Worm (Caenorhabditis elegans) whole organism, L1 larva: ENCODE measurements around the gene C05D9.4.

Experiments
- C34B4.2 ChIP-seq: sonication (generic microtip); optimal IDR thresholded peaks from 2 replicates; lab custom pipeline; 2017; ENCODE audit warnings: mild to moderate bottlenecking, missing genetic modification characterization, missing compliant biosample characterization
- aha-1 ChIP-seq: fragments of 150-350 bp; optimal IDR thresholded peaks from 2 replicates; lab custom pipeline; 2014; ENCODE audit warnings: missing biosample characterization, missing genetic modification characterization
- aly-2 ChIP-seq: fragments of 150-350 bp; optimal IDR thresholded peaks from 2 replicates; lab custom pipeline; 2014; ENCODE audit warnings: missing biosample characterization, missing genetic modification characterization
- egl-27 ChIP-seq, 2 experiments: fragments of 150-350 bp in 1 of 2; sonication (generic microtip); optimal IDR thresholded peaks; 3 replicates each; lab custom pipeline; 2017 to 2018; ENCODE audit warnings: missing biosample characterization in 2 of 2, missing genetic modification characterization in 2 of 2, missing genetic modification reagents in 2 of 2
- lsy-2 ChIP-seq, 2 experiments: fragments of 150-350 bp; optimal IDR thresholded peaks; 2 replicates each; lab custom pipeline; 2014; ENCODE audit warnings: missing biosample characterization in 2 of 2, missing genetic modification characterization in 2 of 2
- nhr-28 ChIP-seq: fragments of 150-350 bp; optimal IDR thresholded peaks from 2 replicates; lab custom pipeline; 2014; ENCODE audit warnings: missing biosample characterization, missing genetic modification characterization
- tbx-2 ChIP-seq: sonication (generic microtip); optimal IDR thresholded peaks from 2 replicates; lab custom pipeline; 2016; ENCODE audit warnings: missing genetic modification characterization, missing compliant biosample characterization
- ztf-11 ChIP-seq, 2 experiments: sonication (generic microtip); optimal IDR thresholded peaks; 2 replicates each; lab custom pipeline; 2016 to 2017; ENCODE audit warnings: missing genetic modification characterization in 2 of 2, missing biosample characterization in 1 of 2, missing compliant biosample characterization in 1 of 2

ce11 chrX:1141617-1142016, 33.8 kb downstream of the C05D9.4 start:
- TF ChIP-seq tbx-2 (tag; lab: Kevin White, UChicago) (no peak), aha-1 (tag; lab: Kevin White, UChicago) (no peak), aly-2 (tag; lab: Kevin White, UChicago) (no peak), ztf-11 (tag; optimal IDR thresholded peaks at IDR 0.05; lab: Kevin White, UChicago) (no peak), nhr-28 (tag; lab: Kevin White, UChicago) (no peak), lsy-2 (tag; optimal IDR thresholded peaks at IDR 0.05; lab: Kevin White, UChicago) (no peak), C34B4.2 (no peak), egl-27 (tag; optimal IDR thresholded peaks at IDR 0.05; lab: Kevin White, UChicago) (no peak)
